Fruit fly (Drosophila melanogaster) whole organism, prepupa: ENCODE measurements around the gene CG10591.
A peak's percentile ranks its signal among the peaks of the same experiment; 100 is the strongest.

ENCODE experiments used
- CG10631 ChIP-seq: fragments of 200-800 bp; sonication (Bioruptor generic); optimal IDR thresholded peaks from 2 replicates; lab custom pipeline; 2016; ENCODE audit warnings: missing biosample characterization, missing genetic modification characterization
- CG11294 ChIP-seq: fragments of 200-800 bp; sonication (Bioruptor generic); IDR thresholded peaks from 2 replicates; pipeline ENCODE4 v1.3.6; 2022; ENCODE audit warnings: missing biosample characterization, missing genetic modification characterization
- CG11762 ChIP-seq: fragments of 200-800 bp; sonication (Bioruptor generic); optimal IDR thresholded peaks from 3 replicates; lab custom pipeline; 2016; ENCODE audit warnings: missing biosample characterization, missing genetic modification characterization; ENCODE audit not compliant: insufficient read depth
- CG15336 ChIP-seq: fragments of 200-800 bp; sonication (Bioruptor generic); IDR thresholded peaks from 2 replicates; pipeline ENCODE4 v1.3.6; 2022; ENCODE audit warnings: missing biosample characterization, missing genetic modification characterization
- CG1621 ChIP-seq: fragments of 200-800 bp; sonication (Bioruptor generic); optimal IDR thresholded peaks from 3 replicates; lab custom pipeline; 2018; ENCODE audit warnings: missing biosample characterization, mild to moderate bottlenecking, missing genetic modification characterization
- CG3032 ChIP-seq: fragments of 200-800 bp; optimal IDR thresholded peaks from 2 replicates; lab custom pipeline; 2019; ENCODE audit warnings: missing biosample characterization, mild to moderate bottlenecking, missing genetic modification characterization, moderate library complexity
- CG31627 ChIP-seq: fragments of 200-800 bp; sonication (Bioruptor generic); optimal IDR thresholded peaks from 3 replicates; lab custom pipeline; 2016; ENCODE audit warnings: missing biosample characterization, missing genetic modification characterization
- CG34406 ChIP-seq: fragments of 200-800 bp; sonication (Bioruptor generic); optimal IDR thresholded peaks from 3 replicates; lab custom pipeline; 2016; ENCODE audit warnings: missing biosample characterization, missing genetic modification characterization
- CG6163 ChIP-seq: fragments of 200-800 bp; sonication (Bioruptor generic); IDR thresholded peaks from 3 replicates; pipeline ENCODE4 v1.3.6; 2022; ENCODE audit warnings: missing biosample characterization, missing genetic modification characterization
- CG6276 ChIP-seq: fragments of 200-800 bp; sonication (Bioruptor generic); optimal IDR thresholded peaks from 2 replicates; lab custom pipeline; 2017; ENCODE audit warnings: missing biosample characterization, mild to moderate bottlenecking, missing genetic modification characterization
- CG6792 ChIP-seq: fragments of 200-800 bp; sonication (Bioruptor generic); optimal IDR thresholded peaks from 3 replicates; lab custom pipeline; 2016; ENCODE audit warnings: missing biosample characterization, missing genetic modification characterization
- CG6808 ChIP-seq: fragments of 200-800 bp; sonication (Bioruptor generic); optimal IDR thresholded peaks from 3 replicates; lab custom pipeline; 2017; ENCODE audit warnings: missing biosample characterization, missing genetic modification characterization, mild to moderate bottlenecking, moderate library complexity, missing genetic modification reagents
- CG7368 ChIP-seq: fragments of 200-800 bp; sonication (Bioruptor generic); optimal IDR thresholded peaks from 3 replicates; lab custom pipeline; 2016; ENCODE audit warnings: missing biosample characterization, missing genetic modification characterization
- CG8119 ChIP-seq: fragments of 200-800 bp; sonication (Bioruptor generic); IDR thresholded peaks from 3 replicates; pipeline ENCODE4 v1.3.6; 2022; ENCODE audit warnings: missing biosample characterization, missing genetic modification characterization
- CG8319 ChIP-seq: fragments of 200-800 bp; sonication (Bioruptor generic); optimal IDR thresholded peaks from 3 replicates; lab custom pipeline; 2016; ENCODE audit warnings: missing biosample characterization, missing genetic modification characterization
- CG9139 ChIP-seq: fragments of 200-800 bp; sonication (Bioruptor generic); optimal IDR thresholded peaks from 3 replicates; lab custom pipeline; 2017; ENCODE audit warnings: missing biosample characterization, mild to moderate bottlenecking, missing genetic modification characterization
- Eip75B ChIP-seq: fragments of 200-800 bp; sonication (Bioruptor generic); optimal IDR thresholded peaks from 3 replicates; lab custom pipeline; 2016; ENCODE audit warnings: missing biosample characterization, missing genetic modification characterization
- Eip78C ChIP-seq: fragments of 200-800 bp; sonication (Bioruptor generic); peaks from one replicate; lab custom pipeline; 2016; ENCODE audit warnings: missing biosample characterization, missing genetic modification characterization
- Eip93F ChIP-seq: fragments of 200-800 bp; sonication (Bioruptor generic); optimal IDR thresholded peaks from 2 replicates; lab custom pipeline; 2016; ENCODE audit warnings: missing biosample characterization, mild to moderate bottlenecking, missing genetic modification characterization
- Ets96B ChIP-seq: fragments of 200-800 bp; optimal IDR thresholded peaks from 2 replicates; lab custom pipeline; 2019; ENCODE audit warnings: missing biosample characterization, mild to moderate bottlenecking, missing genetic modification characterization, moderate library complexity
- Gug ChIP-seq: fragments of 200-800 bp; sonication (Bioruptor generic); IDR thresholded peaks from 2 replicates; pipeline ENCODE4 v1.3.6; 2022; ENCODE audit warnings: missing biosample characterization, missing genetic modification characterization
- Hr38 ChIP-seq: sonication (Bioruptor generic); optimal IDR thresholded peaks from 2 replicates; lab custom pipeline; 2016; ENCODE audit warnings: missing biosample characterization, missing genetic modification characterization
- Hr39 ChIP-seq: fragments of 200-800 bp; sonication (Bioruptor generic); optimal IDR thresholded peaks from 2 replicates; lab custom pipeline; 2016; ENCODE audit warnings: missing biosample characterization, missing genetic modification characterization
- Hr4 ChIP-seq: fragments of 200-800 bp; sonication (Bioruptor generic); optimal IDR thresholded peaks from 3 replicates; lab custom pipeline; 2016; ENCODE audit warnings: missing biosample characterization, missing genetic modification characterization
- Lpt ChIP-seq: fragments of 200-800 bp; sonication (Bioruptor generic); optimal IDR thresholded peaks from 3 replicates; lab custom pipeline; 2016; ENCODE audit warnings: missing biosample characterization, missing genetic modification characterization
- Met ChIP-seq: fragments of 200-800 bp; sonication (Bioruptor generic); optimal IDR thresholded peaks from 3 replicates; lab custom pipeline; 2016; ENCODE audit warnings: missing biosample characterization, missing genetic modification characterization
- Sox102F ChIP-seq: fragments of 200-800 bp; sonication (Bioruptor generic); optimal IDR thresholded peaks from 2 replicates; lab custom pipeline; 2016; ENCODE audit warnings: missing biosample characterization, mild to moderate bottlenecking, missing genetic modification characterization
- Sox14 ChIP-seq: fragments of 200-800 bp; sonication (Bioruptor generic); optimal IDR thresholded peaks from 3 replicates; lab custom pipeline; 2016; ENCODE audit warnings: missing biosample characterization, missing genetic modification characterization
- acj6 ChIP-seq: fragments of 200-800 bp; sonication (Bioruptor generic); optimal IDR thresholded peaks from 3 replicates; lab custom pipeline; 2016; ENCODE audit warnings: missing biosample characterization, missing genetic modification characterization
- cyc ChIP-seq: fragments of 200-800 bp; sonication (Bioruptor generic); optimal IDR thresholded peaks from 3 replicates; lab custom pipeline; 2016; ENCODE audit warnings: missing biosample characterization, missing genetic modification characterization
- dac ChIP-seq: fragments of 200-800 bp; sonication (Bioruptor generic); optimal IDR thresholded peaks from 2 replicates; lab custom pipeline; 2017; ENCODE audit warnings: missing biosample characterization, mild to moderate bottlenecking, missing genetic modification characterization
- dsx ChIP-seq: fragments of 200-800 bp; optimal IDR thresholded peaks from 3 replicates; lab custom pipeline; 2019; ENCODE audit warnings: missing biosample characterization, mild to moderate bottlenecking, missing genetic modification characterization, moderate library complexity; ENCODE audit not compliant: poor library complexity, severe bottlenecking
- eg ChIP-seq: fragments of 200-800 bp; sonication (Bioruptor generic); IDR thresholded peaks from 3 replicates; pipeline ENCODE4 v1.3.6; 2022; ENCODE audit warnings: missing biosample characterization, missing genetic modification characterization
- esn ChIP-seq: fragments of 200-800 bp; sonication (Bioruptor generic); optimal IDR thresholded peaks from 2 replicates; lab custom pipeline; 2016; ENCODE audit warnings: missing biosample characterization, mild to moderate bottlenecking, missing genetic modification characterization, moderate library complexity
- fkh ChIP-seq: fragments of 200-800 bp; sonication (Bioruptor generic); optimal IDR thresholded peaks from 3 replicates; lab custom pipeline; 2017; ENCODE audit warnings: missing biosample characterization, mild to moderate bottlenecking, missing genetic modification characterization, moderate library complexity
- lz ChIP-seq: fragments of 200-800 bp; sonication (Bioruptor generic); optimal IDR thresholded peaks from 3 replicates; lab custom pipeline; 2016; ENCODE audit warnings: missing biosample characterization, missing genetic modification characterization
- pdm3 ChIP-seq: fragments of 200-800 bp; sonication (Bioruptor generic); optimal IDR thresholded peaks from 3 replicates; lab custom pipeline; 2016; ENCODE audit warnings: missing biosample characterization, missing genetic modification characterization
- salr ChIP-seq, 2 experiments: fragments of 200-800 bp; sonication (Bioruptor generic); optimal IDR thresholded peaks; 3 replicates each; lab custom pipeline; 2016 to 2018; ENCODE audit warnings: missing biosample characterization in 2 of 2, missing genetic modification characterization in 2 of 2, mild to moderate bottlenecking in 1 of 2
- spab ChIP-seq: fragments of 200-800 bp; sonication (Bioruptor generic); optimal IDR thresholded peaks from 2 replicates; lab custom pipeline; 2017; ENCODE audit warnings: missing biosample characterization, mild to moderate bottlenecking, missing genetic modification characterization, missing genetic modification reagents
- ss ChIP-seq, 2 experiments: fragments of 200-800 bp; sonication (Bioruptor generic); optimal IDR thresholded peaks; 2 replicates in 1 of 2; 3 replicates in 1 of 2; lab custom pipeline; 2017 to 2018; ENCODE audit warnings: mild to moderate bottlenecking in 2 of 2, missing biosample characterization in 2 of 2, missing genetic modification characterization in 2 of 2, moderate library complexity in 1 of 2
- svp ChIP-seq: fragments of 200-800 bp; sonication (Bioruptor generic); peaks from one replicate; lab custom pipeline; 2016; ENCODE audit warnings: missing biosample characterization, missing genetic modification characterization
- topi ChIP-seq: fragments of 200-800 bp; sonication (Bioruptor generic); optimal IDR thresholded peaks from 3 replicates; lab custom pipeline; 2016; ENCODE audit warnings: missing biosample characterization, missing genetic modification characterization
- vri ChIP-seq: fragments of 200-800 bp; sonication (Bioruptor generic); optimal IDR thresholded peaks from 3 replicates; lab custom pipeline; 2016; ENCODE audit warnings: missing biosample characterization, mild to moderate bottlenecking, missing genetic modification characterization

CG10591 gene

dm6 chr3L:5571051-5571450 is 28.4 kb downstream of the CG10591 start (continued):
- TF ChIP-seq CG7368 (GFP tag; lab: Kevin White, UChicago) (no peak), Met (GFP tag; lab: Kevin White, UChicago) (peak; percentile 9), esn (no peak), pdm3 (GFP tag; lab: Kevin White, UChicago) (no peak), Eip75B (GFP tag; lab: Kevin White, UChicago) (no peak), Lpt (GFP tag; lab: Kevin White, UChicago) (peak; percentile 9), fkh (no peak), Eip93F (GFP tag; lab: Kevin White, UChicago) (no peak), CG6163 (peak; percentile 55; the same call in 1 of the 3 replicates), CG6276 (GFP tag; lab: Kevin White, UChicago) (no peak), CG31627 (GFP tag; lab: Kevin White, UChicago) (no peak), cyc (GFP tag; lab: Kevin White, UChicago) (no peak), topi (GFP tag; lab: Kevin White, UChicago) (no peak), Sox102F (GFP tag; lab: Kevin White, UChicago) (no peak), Hr39 (GFP tag; lab: Kevin White, UChicago) (no peak), salr (GFP tag; optimal IDR thresholded peaks at IDR 0.05; lab: Kevin White, UChicago) (no peak), Hr38 (GFP tag; lab: Kevin White, UChicago) (no peak), Eip78C (GFP tag; lab: Kevin White, UChicago) (peak; percentile 10), acj6 (GFP tag; lab: Kevin White, UChicago) (no peak), Ets96B (tag; lab: Kevin White, UChicago) (no peak), CG11762 (no peak), vri (GFP tag; lab: Kevin White, UChicago) (peak; percentile 85), CG8319 (GFP tag; lab: Kevin White, UChicago) (no peak), CG15336 (GFP tag; lab: Robert Waterston, UW) (peak; percentile 37; the same call in 1 of the 2 replicates), CG11294 (GFP tag; lab: Robert Waterston, UW) (no peak), CG8119 (GFP tag; lab: Robert Waterston, UW) (0 out of 3 replicates have a peak, but pooled peaks have one; percentile 46), eg (peak; percentile 45; the same call in 2 of the 3 replicates), CG9139 (GFP tag; lab: Kevin White, UChicago) (no peak), CG10631 (GFP tag; lab: Kevin White, UChicago) (no peak), Hr4 (GFP tag; lab: Kevin White, UChicago) (no peak), CG1621 (no peak), lz (GFP tag; lab: Kevin White, UChicago) (no peak)

- TF ChIP-seq eg (0 out of 3 replicates have a peak, but pooled peaks have one; percentile 11), Sox14 (no peak), Eip78C (GFP tag; lab: Kevin White, UChicago) (peak; percentile 48), vri (GFP tag; lab: Kevin White, UChicago) (peak; percentile 30), dsx (GFP tag; lab: Kevin White, UChicago) (no peak), CG15336 (GFP tag; lab: Robert Waterston, UW) (no peak), Gug (GFP tag; lab: Robert Waterston, UW) (no peak), CG6792 (GFP tag; lab: Kevin White, UChicago) (no peak)
These were observed 29.8 kb downstream of the CG10591 start for dm6 chr3L:5569724-5570123.

dm6 chr3L:5568361-5568760 is 31.1 kb downstream of the CG10591 start:
- no peak for TF ChIP-seq Eip78C (GFP tag; lab: Kevin White, UChicago)
- TF ChIP-seq CG6163, result no peak
- no peak for TF ChIP-seq Lpt (GFP tag; lab: Kevin White, UChicago)
- TF ChIP-seq CG3032 (tag; lab: Kevin White, UChicago), result no peak
- TF ChIP-seq CG6808, result no peak
- TF ChIP-seq CG10631 (GFP tag; lab: Kevin White, UChicago), result no peak
- no peak for TF ChIP-seq cyc (GFP tag; lab: Kevin White, UChicago)
- TF ChIP-seq spab, result no peak
- no peak for TF ChIP-seq svp (GFP tag; lab: Kevin White, UChicago)
- TF ChIP-seq CG34406, result no peak
- TF ChIP-seq CG11294 (GFP tag; lab: Robert Waterston, UW), result no peak
- TF ChIP-seq ss (GFP tag; optimal IDR thresholded peaks at IDR 0.05; lab: Kevin White, UChicago), result no peak
- TF ChIP-seq dac, result no peak
